Worm (Caenorhabditis elegans) whole organism, L3 larva: ENCODE measurements around the gene C17H12.6.

ENCODE experiments used
- R02D3.7 ChIP-seq: fragments of 150-350 bp; optimal IDR thresholded peaks from 2 replicates; lab custom pipeline; 2014; ENCODE audit warnings: missing biosample characterization, missing genetic modification characterization
- ZK546.5 ChIP-seq: sonication (generic microtip); optimal IDR thresholded peaks from 2 replicates; lab custom pipeline; 2017; ENCODE audit warnings: missing biosample characterization, missing genetic modification characterization
- ceh-28 ChIP-seq: fragments of 150-350 bp; optimal IDR thresholded peaks from 2 replicates; lab custom pipeline; 2014; ENCODE audit warnings: missing biosample characterization, missing genetic modification reagents, missing genetic modification characterization
- ceh-82 ChIP-seq: fragments of 150-350 bp; optimal IDR thresholded peaks from 2 replicates; lab custom pipeline; 2014; ENCODE audit warnings: missing biosample characterization, missing genetic modification characterization
- ceh-9 ChIP-seq: sonication (generic microtip); optimal IDR thresholded peaks from 2 replicates; lab custom pipeline; 2018; ENCODE audit warnings: missing biosample characterization, missing genetic modification characterization
- daf-12 ChIP-seq: fragments of 150-350 bp; optimal IDR thresholded peaks from 2 replicates; lab custom pipeline; 2014; ENCODE audit warnings: missing biosample characterization, missing genetic modification reagents, missing genetic modification characterization
- egl-27 ChIP-seq: sonication (generic microtip); optimal IDR thresholded peaks from 4 replicates; lab custom pipeline; 2017; ENCODE audit warnings: missing biosample characterization, missing genetic modification reagents, missing genetic modification characterization
- egl-5 ChIP-seq: fragments of 150-350 bp; optimal IDR thresholded peaks from 2 replicates; lab custom pipeline; 2017; ENCODE audit warnings: missing biosample characterization, missing genetic modification reagents, missing genetic modification characterization, inconsistent platforms
- elt-2 ChIP-seq: sonication (generic microtip); optimal IDR thresholded peaks from 2 replicates; lab custom pipeline; 2016; ENCODE audit warnings: missing genetic modification reagents, mild to moderate bottlenecking, missing genetic modification characterization, missing compliant biosample characterization
- elt-3 ChIP-seq, 3 experiments: fragments of 150-350 bp in 1 of 3; sonication (generic microtip) in 2 of 3; optimal IDR thresholded peaks; 2 replicates in 2 of 3; 4 replicates in 1 of 3; lab custom pipeline; 2014 to 2017; ENCODE audit warnings: missing biosample characterization in 3 of 3, missing genetic modification characterization in 3 of 3
- fkh-2 ChIP-seq: fragments of 150-350 bp; optimal IDR thresholded peaks from 2 replicates; lab custom pipeline; 2014; ENCODE audit warnings: missing biosample characterization, missing genetic modification reagents, missing genetic modification characterization
- fos-1 ChIP-seq: fragments of 150-350 bp; optimal IDR thresholded peaks from 2 replicates; lab custom pipeline; 2014; ENCODE audit warnings: missing biosample characterization, missing genetic modification characterization
- hmg-11 ChIP-seq: sonication (generic microtip); optimal IDR thresholded peaks from 2 replicates; lab custom pipeline; 2016; ENCODE audit warnings: missing genetic modification characterization, missing compliant biosample characterization
- lin-15B ChIP-seq: fragments of 150-350 bp; optimal IDR thresholded peaks from 2 replicates; lab custom pipeline; 2014; ENCODE audit warnings: missing biosample characterization, missing genetic modification characterization
- lin-39 ChIP-seq: fragments of 150-350 bp; optimal IDR thresholded peaks from 2 replicates; lab custom pipeline; 2018; ENCODE audit warnings: missing biosample characterization, missing genetic modification reagents, missing genetic modification characterization
- lsy-12 ChIP-seq: sonication (generic microtip); optimal IDR thresholded peaks from 2 replicates; lab custom pipeline; 2016; ENCODE audit warnings: mild to moderate bottlenecking, missing genetic modification characterization, missing compliant biosample characterization
- mdl-1 ChIP-seq: fragments of 150-350 bp; optimal IDR thresholded peaks from 2 replicates; lab custom pipeline; 2014; ENCODE audit warnings: missing biosample characterization, missing genetic modification characterization
- mml-1 ChIP-seq: fragments of 150-350 bp; sonication (generic microtip); optimal IDR thresholded peaks from 3 replicates; lab custom pipeline; 2014; ENCODE audit warnings: missing biosample characterization, missing genetic modification characterization
- nfya-1 ChIP-seq: sonication (generic microtip); optimal IDR thresholded peaks from 2 replicates; lab custom pipeline; 2017; ENCODE audit warnings: missing genetic modification characterization, mild to moderate bottlenecking, missing compliant biosample characterization, antibody characterized with exemption, moderate library complexity; ENCODE audit not compliant: insufficient read depth
- nhr-11 ChIP-seq: fragments of 150-350 bp; optimal IDR thresholded peaks from 2 replicates; lab custom pipeline; 2014; ENCODE audit warnings: missing biosample characterization, missing genetic modification characterization
- nhr-23 ChIP-seq: fragments of 150-350 bp; optimal IDR thresholded peaks from 2 replicates; lab custom pipeline; 2014; ENCODE audit warnings: missing biosample characterization, missing genetic modification reagents, missing genetic modification characterization
- nhr-237 ChIP-seq: fragments of 150-350 bp; optimal IDR thresholded peaks from 2 replicates; lab custom pipeline; 2014; ENCODE audit warnings: missing biosample characterization, missing genetic modification characterization
- nhr-25 ChIP-seq: sonication (generic microtip); optimal IDR thresholded peaks from 2 replicates; lab custom pipeline; 2017; ENCODE audit warnings: missing biosample characterization, missing genetic modification characterization
- nhr-43 ChIP-seq: sonication (generic microtip); optimal IDR thresholded peaks from 2 replicates; lab custom pipeline; 2016; ENCODE audit warnings: mild to moderate bottlenecking, missing genetic modification characterization, missing compliant biosample characterization; ENCODE audit not compliant: poor library complexity, severe bottlenecking
- nhr-76 ChIP-seq: fragments of 150-350 bp; sonication (generic microtip); optimal IDR thresholded peaks from 5 replicates; lab custom pipeline; 2014; ENCODE audit warnings: missing biosample characterization, missing genetic modification characterization
- nhr-77 ChIP-seq: fragments of 150-350 bp; optimal IDR thresholded peaks from 2 replicates; lab custom pipeline; 2014; ENCODE audit warnings: missing biosample characterization, missing genetic modification characterization
- pha-4 ChIP-seq: fragments of 150-350 bp; optimal IDR thresholded peaks from 2 replicates; lab custom pipeline; 2014; ENCODE audit warnings: missing biosample characterization, missing genetic modification reagents, missing genetic modification characterization
- pqm-1 ChIP-seq: fragments of 150-350 bp; optimal IDR thresholded peaks from 2 replicates; lab custom pipeline; 2017; ENCODE audit warnings: missing biosample characterization, missing genetic modification characterization, inconsistent platforms
- sea-2 ChIP-seq: fragments of 150-350 bp; sonication (generic microtip); optimal IDR thresholded peaks from 4 replicates; lab custom pipeline; 2014; ENCODE audit warnings: missing biosample characterization, missing genetic modification reagents, missing genetic modification characterization
- skn-1 ChIP-seq: fragments of 150-350 bp; optimal IDR thresholded peaks from 2 replicates; lab custom pipeline; 2014; ENCODE audit warnings: missing biosample characterization, missing genetic modification characterization
- snpc-4 ChIP-seq: fragments of 150-350 bp; optimal IDR thresholded peaks from 2 replicates; lab custom pipeline; 2014; ENCODE audit warnings: missing biosample characterization, missing genetic modification characterization
- tbx-2 ChIP-seq: sonication (generic microtip); optimal IDR thresholded peaks from 2 replicates; lab custom pipeline; 2016; ENCODE audit warnings: mild to moderate bottlenecking, missing genetic modification characterization, missing compliant biosample characterization
- unc-39 ChIP-seq: sonication (generic microtip); optimal IDR thresholded peaks from 4 replicates; lab custom pipeline; 2017; ENCODE audit warnings: missing biosample characterization, missing genetic modification characterization
- zag-1 ChIP-seq: fragments of 150-350 bp; optimal IDR thresholded peaks from 2 replicates; lab custom pipeline; 2014; ENCODE audit warnings: missing biosample characterization, missing genetic modification characterization
- ztf-4 ChIP-seq: fragments of 150-350 bp; optimal IDR thresholded peaks from 2 replicates; lab custom pipeline; 2014; ENCODE audit warnings: missing biosample characterization, missing genetic modification characterization

C17H12.6 gene

ce11 chrIV:6804815-6805214 lies 17.5 kb downstream of the C17H12.6 start, which contains the start of gene C17H12.37:
Gene C17H12.37, plus strand, starts transcription at chrIV:6805115.
- TF ChIP-seq nhr-25 (tag; lab: Kevin White, UChicago) (no peak), elt-2 (peak; percentile 5), daf-12 (no peak), ZK546.5 (no peak), nhr-77 (tag; lab: Kevin White, UChicago) (no peak)

ce11 chrIV:6803805-6804344 lies 18.4 kb downstream of the C17H12.6 start:
- TF ChIP-seq nhr-77 (tag; lab: Kevin White, UChicago) (no peak), nhr-76 (tag; lab: Kevin White, UChicago) (no peak), nhr-43 (tag; lab: Kevin White, UChicago) (no peak), nhr-11 (tag; lab: Kevin White, UChicago) (no peak), daf-12 (no peak), skn-1 (tag; lab: Kevin White, UChicago) (no peak), nhr-237 (tag; lab: Kevin White, UChicago) (no peak), fkh-2 (tag; lab: Kevin White, UChicago) (no peak), nhr-23 (no peak), pha-4 (tag; lab: Kevin White, UChicago) (no peak), fos-1 (no peak), pqm-1 (tag; lab: Kevin White, UChicago) (no peak)

ce11 chrIV:6803294-6803693 lies 19.0 kb downstream of the C17H12.6 start:
- TF ChIP-seq mml-1: no peak
- TF ChIP-seq lsy-12 (tag; lab: Kevin White, UChicago): no peak
- no peak for TF ChIP-seq mdl-1
- TF ChIP-seq nhr-43 (tag; lab: Kevin White, UChicago): no peak
- no peak for TF ChIP-seq tbx-2 (tag; lab: Kevin White, UChicago)
- no peak for TF ChIP-seq ceh-28 (tag; lab: Kevin White, UChicago)
- TF ChIP-seq nhr-11 (tag; lab: Kevin White, UChicago): no peak

- no peak for TF ChIP-seq snpc-4 (tag; lab: Kevin White, UChicago)
- no peak for TF ChIP-seq lin-15B (tag; lab: Kevin White, UChicago)
- TF ChIP-seq ceh-9 (tag; lab: Kevin White, UChicago): no peak
- peak; percentile 79 for TF ChIP-seq elt-2
- TF ChIP-seq egl-27 (tag; lab: Kevin White, UChicago): no peak
- TF ChIP-seq zag-1 (tag; lab: Kevin White, UChicago): no peak
- no peak for TF ChIP-seq unc-39 (tag; lab: Kevin White, UChicago)
- peak; percentile 91 for TF ChIP-seq pqm-1 (tag; lab: Kevin White, UChicago)
These were observed 20.2 kb downstream of the C17H12.6 start, which contains the start of the genes cest-4 and C17H12.11 for ce11 chrIV:6802132-6802531. Gene cest-4, minus strand, starts transcription at chrIV:6802337. Gene C17H12.11, plus strand, starts transcription at chrIV:6802387.

ce11 chrIV:6795529-6795928 lies 26.8 kb downstream of the C17H12.6 start, which contains the start of the genes C17H12.3 and C17H12.12:
Gene C17H12.3, minus strand, starts transcription at chrIV:6795629.
Gene C17H12.12, plus strand, starts transcription at chrIV:6795924.
- TF ChIP-seq hmg-11 (tag; lab: Kevin White, UChicago) (no peak), nhr-77 (tag; lab: Kevin White, UChicago) (no peak), ztf-4 (tag; lab: Kevin White, UChicago) (no peak), sea-2 (no peak), mdl-1 (no peak), elt-3 (tag; optimal IDR thresholded peaks at IDR 0.05; lab: Kevin White, UChicago) (no peak), tbx-2 (tag; lab: Kevin White, UChicago) (no peak), mml-1 (no peak), lsy-12 (tag; lab: Kevin White, UChicago) (no peak), nfya-1 (tag; lab: Kevin White, UChicago) (no peak), ceh-82 (tag; lab: Kevin White, UChicago) (no peak), unc-39 (tag; lab: Kevin White, UChicago) (no peak), egl-5 (tag; lab: Kevin White, UChicago) (no peak), lin-39 (tag; lab: Kevin White, UChicago) (no peak), nhr-43 (tag; lab: Kevin White, UChicago) (no peak), pha-4 (tag; lab: Kevin White, UChicago) (no peak), ceh-28 (tag; lab: Kevin White, UChicago) (no peak), R02D3.7 (no peak), nhr-25 (tag; lab: Kevin White, UChicago) (no peak), ZK546.5 (no peak)
